Worm (Caenorhabditis elegans): Measurements from ENCODE around the gene ZK666.14.

Gene ZK666.14

ce11 chrII:10519017-10519416 is 24.4 kb downstream of the ZK666.14 start, which contains the start of gene F59B10.4:
Gene F59B10.4 (minus strand): TSS chrII:10519117.
- TF ChIP-seq pha-2 (tag; optimal IDR thresholded peaks at IDR 0.05) (no peak), che-1 (tag; optimal IDR thresholded peaks at IDR 0.05) (no peak), ceh-48 (tag; optimal IDR thresholded peaks at IDR 0.05) (no peak), ceh-22 (tag; optimal IDR thresholded peaks at IDR 0.05) (no peak), elt-2 (tag; optimal IDR thresholded peaks at IDR 0.05) (no peak), sdc-2 (tag; optimal IDR thresholded peaks at IDR 0.05) (no peak), hlh-15 (tag; optimal IDR thresholded peaks at IDR 0.05) (no peak), odd-2 (tag; optimal IDR thresholded peaks at IDR 0.05) (no peak), pqm-1 (tag; optimal IDR thresholded peaks at IDR 0.05) (no peak), mec-3 (tag; optimal IDR thresholded peaks at IDR 0.05; ENCODE audit: borderline replicate concordance) (no peak), hlh-30 (tag; optimal IDR thresholded peaks at IDR 0.05; ENCODE audit: insufficient read depth) (no peak), pag-3 (tag; optimal IDR thresholded peaks at IDR 0.05; ENCODE audit: borderline replicate concordance) (no peak), unc-42 (tag; optimal IDR thresholded peaks at IDR 0.05) (no peak), ceh-45 (GFP tag; IDR thresholded peaks at IDR 0.05) (no peak), dmd-4 (tag; optimal IDR thresholded peaks at IDR 0.05; ENCODE audit: borderline replicate concordance) (no peak), ceh-30 (tag; optimal IDR thresholded peaks at IDR 0.05) (no peak), K02D7.2 (tag; optimal IDR thresholded peaks at IDR 0.05) (no peak), ceh-31 (tag; optimal IDR thresholded peaks at IDR 0.05) (no peak), ceh-19 (GFP tag; optimal IDR thresholded peaks at IDR 0.05) (no peak), C08G9.2 (tag; optimal IDR thresholded peaks at IDR 0.05) (no peak)

- TF ChIP-seq ets-4 (tag; optimal IDR thresholded peaks at IDR 0.05) (no peak), ceh-48 (tag; optimal IDR thresholded peaks at IDR 0.05) (no peak), K09A11.1 (tag; optimal IDR thresholded peaks at IDR 0.05; ENCODE audit: insufficient read depth) (no peak), unc-55 (GFP tag; optimal IDR thresholded peaks at IDR 0.05) (no peak), odd-2 (tag; optimal IDR thresholded peaks at IDR 0.05) (no peak), tbx-7 (tag; optimal IDR thresholded peaks at IDR 0.05) (no peak)
These were observed 25.3 kb downstream of the ZK666.14 start for ce11 chrII:10519863-10520262.

DNA sequence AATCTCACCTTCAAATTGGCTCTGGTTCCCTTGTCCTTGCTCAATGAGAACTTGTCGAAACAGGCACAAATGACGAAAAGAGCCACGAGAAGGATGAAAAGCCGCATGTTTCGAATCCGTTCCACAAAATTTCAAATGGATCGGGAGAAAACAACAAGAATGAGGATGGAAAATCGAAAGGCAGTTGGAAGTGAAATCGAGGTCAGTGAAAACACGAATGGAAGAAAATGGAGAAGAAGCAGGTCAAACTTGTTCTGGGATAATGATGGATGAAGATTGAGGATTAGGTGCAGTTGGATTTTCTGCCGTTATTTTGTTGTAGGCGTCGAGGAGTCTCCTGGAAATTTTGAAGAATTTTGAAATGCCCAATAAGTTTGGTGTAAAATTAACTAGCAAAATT is 28.5 kb downstream of the ZK666.14 start:
- TF ChIP-seq unc-3 (GFP tag; conservative IDR thresholded peaks at IDR 0.05) (no peak), unc-3 (tag; optimal IDR thresholded peaks at IDR 0.05) (no peak), T23F11.4 (GFP tag; optimal IDR thresholded peaks at IDR 0.05) (no peak), elt-2 (tag; optimal IDR thresholded peaks at IDR 0.05) (no peak), che-1 (tag; optimal IDR thresholded peaks at IDR 0.05) (no peak), ttx-3 (tag; optimal IDR thresholded peaks at IDR 0.05) (no peak), lim-6 (tag; optimal IDR thresholded peaks at IDR 0.05) (no peak), ceh-45 (GFP tag; IDR thresholded peaks at IDR 0.05) (no peak)

DNA sequence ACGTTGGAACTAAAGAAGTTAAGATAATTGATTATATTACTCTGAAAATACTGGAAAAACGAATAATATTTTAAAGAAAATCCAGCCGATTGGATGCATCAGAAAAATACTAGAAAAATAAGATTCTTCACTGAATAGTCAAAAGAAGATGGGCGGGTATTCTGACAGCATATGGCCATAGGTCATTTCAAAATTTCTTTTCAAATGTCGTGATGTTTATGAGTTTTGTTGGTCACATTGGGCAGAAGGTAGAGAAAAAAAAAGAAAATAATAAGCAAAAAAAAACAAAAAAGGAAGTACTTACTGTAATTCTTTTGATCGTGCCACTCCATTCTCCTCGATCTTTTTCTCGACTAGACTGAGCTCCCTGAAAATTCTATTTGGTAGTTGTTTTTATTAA is 29.0 kb downstream of the ZK666.14 start, which contains the start of gene F59B10.5:
TSS of gene F59B10.5 (minus strand) at position 101 of the 400 bp plus-strand sequence.
- no peak for TF ChIP-seq K09A11.1 (tag; optimal IDR thresholded peaks at IDR 0.05; ENCODE audit: insufficient read depth)
- TF ChIP-seq hlh-6 (tag; optimal IDR thresholded peaks at IDR 0.05) = no peak
- TF ChIP-seq sdc-2 (tag; optimal IDR thresholded peaks at IDR 0.05) = no peak
- no peak for TF ChIP-seq syd-9 (tag; optimal IDR thresholded peaks at IDR 0.05)
- TF ChIP-seq lin-11 (tag; optimal IDR thresholded peaks at IDR 0.05) = no peak
- TF ChIP-seq lim-6 (tag; optimal IDR thresholded peaks at IDR 0.05) = no peak
- no peak for TF ChIP-seq madf-2 (tag; optimal IDR thresholded peaks at IDR 0.05)
- no peak for TF ChIP-seq hlh-15 (tag; optimal IDR thresholded peaks at IDR 0.05)
- no peak for TF ChIP-seq pha-2 (tag; optimal IDR thresholded peaks at IDR 0.05)
- no peak for TF ChIP-seq ttx-3 (tag; optimal IDR thresholded peaks at IDR 0.05)
- no peak for TF ChIP-seq hlh-8 (tag; optimal IDR thresholded peaks at IDR 0.05)
- TF ChIP-seq npax-4 (tag; optimal IDR thresholded peaks at IDR 0.05) = no peak
- TF ChIP-seq ceh-45 (GFP tag; IDR thresholded peaks at IDR 0.05) = no peak
- no peak for TF ChIP-seq unc-42 (tag; optimal IDR thresholded peaks at IDR 0.05)
- TF ChIP-seq hlh-13 (GFP tag; optimal IDR thresholded peaks at IDR 0.05) = no peak
- no peak for TF ChIP-seq dmd-4 (tag; optimal IDR thresholded peaks at IDR 0.05; ENCODE audit: borderline replicate concordance)
- no peak for TF ChIP-seq K02D7.2 (tag; optimal IDR thresholded peaks at IDR 0.05)

Measured in whole organism, late embryonic.